Fruit fly (Drosophila melanogaster) S2 (cell line): ENCODE data around the gene CG9776.

Experiments
- CG8478 ChIP-seq: fragments of >200 bp; optimal IDR thresholded peaks from 2 replicates; lab custom pipeline; 2018
- CTCF ChIP-seq, 2 experiments: fragments of >200 bp; optimal IDR thresholded peaks; 2 replicates each; lab custom pipeline; 2018

DNA sequence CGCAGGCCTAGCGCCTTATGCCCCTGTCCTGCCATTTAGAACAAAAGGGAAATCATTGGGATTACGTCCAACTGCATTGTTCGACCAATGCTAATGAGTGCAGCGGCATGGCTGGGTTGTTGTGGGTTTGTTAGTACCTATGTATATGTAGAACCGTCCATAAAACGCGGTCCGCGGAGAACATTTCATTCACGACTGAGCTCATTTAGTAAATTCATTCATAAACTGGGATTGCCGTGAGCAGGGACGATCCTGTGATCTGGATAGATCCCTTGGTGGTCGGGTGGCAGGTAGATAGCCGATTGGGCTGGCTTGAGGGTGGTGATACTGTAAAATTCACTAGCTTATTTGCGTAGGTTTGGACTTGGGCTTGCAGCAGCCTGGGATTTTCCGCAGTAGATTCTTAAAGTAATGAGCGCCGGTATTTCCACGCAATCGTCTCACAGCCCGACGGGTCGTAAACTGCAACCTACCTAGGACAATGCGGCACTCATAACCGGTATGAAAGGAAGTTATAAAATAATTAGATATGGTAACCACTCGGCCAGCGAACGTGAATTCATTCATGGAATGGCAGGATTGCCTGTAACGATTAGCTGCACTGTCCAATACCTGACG lies 14.4 kb upstream of the CG9776 start:
- no peak for TF ChIP-seq CTCF (optimal IDR thresholded peaks at IDR 0.05; lab: Kevin White, UChicago)
- no peak for TF ChIP-seq CG8478 (lab: Kevin White, UChicago)
